Worm (Caenorhabditis elegans): ENCODE measurements around the gene rps-5.
A peak's percentile ranks its signal among the peaks of the same experiment; 100 is the strongest.

- TF ChIP-seq ama-1 (optimal IDR thresholded peaks at IDR 0.05): peak; percentile 89
- no peak for TF ChIP-seq Y75B8A.6 (GFP tag; IDR thresholded peaks at IDR 0.05)
- TF ChIP-seq egl-27 (tag; optimal IDR thresholded peaks at IDR 0.05): no peak
- TF ChIP-seq R02D3.7 (tag; optimal IDR thresholded peaks at IDR 0.05): no peak
- no peak for TF ChIP-seq ztf-7 (tag; optimal IDR thresholded peaks at IDR 0.05)
- TF ChIP-seq pha-4 (GFP tag; IDR thresholded peaks at IDR 0.05): peak; percentile 59; the same call in 1 of the 2 replicates
- no peak for TF ChIP-seq pha-4 (tag; optimal IDR thresholded peaks at IDR 0.05)
- peak in 1 of 2 experiments; percentile 71 for TF ChIP-seq lsy-2 (tag; optimal IDR thresholded peaks at IDR 0.05)
- TF ChIP-seq ZK546.5 (tag; optimal IDR thresholded peaks at IDR 0.05): no peak
Observed at ce11 chrIV:11146962-11147470, 36.2 kb upstream of the rps-5 start, which contains the start of gene pigq-1.

All from whole organism, L4 larva.